Fruit fly (Drosophila melanogaster): ENCODE data around the gene CG17770.

CG17770 gene

dm6 chr3R:25851224-25851682, 39.5 kb downstream of the CG17770 start, which contains the start of the genes CG14545 and CG5886 (continued):
- TF ChIP-seq zfh1 (GFP tag; IDR thresholded peaks at IDR 0.05) (0 out of 3 replicates have a peak, but pooled peaks have one; percentile 23), gt (GFP tag; IDR thresholded peaks at IDR 0.05) (no peak), Hey (tag; optimal IDR thresholded peaks at IDR 0.05) (no peak), Elba2 (GFP tag; optimal IDR thresholded peaks at IDR 0.05) (peak; percentile 94), CG2120 (GFP tag; optimal IDR thresholded peaks at IDR 0.05) (peak; percentile 37), D19B (GFP tag; optimal IDR thresholded peaks at IDR 0.05) (no peak), Dp (GFP tag; optimal IDR thresholded peaks at IDR 0.05) (peak; percentile 80), ind (GFP tag; optimal IDR thresholded peaks at IDR 0.05) (no peak), dpn (GFP tag; optimal IDR thresholded peaks at IDR 0.05) (peak in 1 of 2 experiments; percentile 4), ewg (GFP tag; optimal IDR thresholded peaks at IDR 0.05) (no peak), YL-1 (GFP tag; optimal IDR thresholded peaks at IDR 0.05) (peak; percentile 19), nerfin-2 (GFP tag; IDR thresholded peaks at IDR 0.05; ENCODE audit: partially characterized antibody) (no peak), CG9437 (GFP tag; optimal IDR thresholded peaks at IDR 0.05) (no peak), Opbp (GFP tag; IDR thresholded peaks at IDR 0.05; ENCODE audit: partially characterized antibody) (no peak), pho (GFP tag; optimal IDR thresholded peaks at IDR 0.05) (peak; percentile 24), Gsc (GFP tag; IDR thresholded peaks at IDR 0.05) (no peak), CG7928 (GFP tag; optimal IDR thresholded peaks at IDR 0.05) (peak; percentile 88), stwl (tag; optimal IDR thresholded peaks at IDR 0.05) (peak; percentile 89), knrl (GFP tag; IDR thresholded peaks at IDR 0.05; ENCODE audit: partially characterized antibody) (peak; percentile 34; the same call in 1 of the 3 replicates), Blimp-1 (GFP tag; optimal IDR thresholded peaks at IDR 0.05) (no peak), rib (GFP tag; IDR thresholded peaks at IDR 0.05) (no peak), CG17186 (GFP tag; optimal IDR thresholded peaks at IDR 0.05) (peak; percentile 100), lmd (GFP tag; IDR thresholded peaks at IDR 0.05) (no peak), NC2β (GFP tag; optimal IDR thresholded peaks at IDR 0.05) (no peak), CG7556 (GFP tag; optimal IDR thresholded peaks at IDR 0.05) (no peak), CG30403 (GFP tag; optimal IDR thresholded peaks at IDR 0.05) (peak; percentile 23), CG10979 (tag; optimal IDR thresholded peaks at IDR 0.05) (no peak), CG11504 (tag; optimal IDR thresholded peaks at IDR 0.05) (peak; percentile 10), CG2116 (GFP tag; optimal IDR thresholded peaks at IDR 0.05) (peak; percentile 37), CG2712 (tag; optimal IDR thresholded peaks at IDR 0.05) (no peak), E2f2 (GFP tag; IDR thresholded peaks at IDR 0.05) (peak; percentile 87), Lhr (GFP tag; optimal IDR thresholded peaks at IDR 0.05) (peak; percentile 74), CG8359 (GFP tag; optimal IDR thresholded peaks at IDR 0.05; ENCODE audit: borderline replicate concordance) (no peak), CTCF (GFP tag; optimal IDR thresholded peaks at IDR 0.05) (peak; percentile 93), Myb (GFP tag; optimal IDR thresholded peaks at IDR 0.05) (peak; percentile 53), CG1529 (GFP tag; optimal IDR thresholded peaks at IDR 0.05) (no peak), CG10267 (tag; optimal IDR thresholded peaks at IDR 0.05) (peak; percentile 47), CG4360 (GFP tag; IDR thresholded peaks at IDR 0.05) (peak; percentile 84), BEAF-32 (GFP tag; optimal IDR thresholded peaks at IDR 0.05) (peak; percentile 34), esg (GFP tag; conservative IDR thresholded peaks at IDR 0.05) (no peak), ase (GFP tag; IDR thresholded peaks at IDR 0.05) (no peak), CG1647 (GFP tag; optimal IDR thresholded peaks at IDR 0.05) (no peak), Rx (GFP tag; IDR thresholded peaks at IDR 0.05) (peak; percentile 26; the same call in 1 of the 2 replicates), Med (GFP tag) (peak; percentile 63), hkb (optimal IDR thresholded peaks at IDR 0.05) (peak; percentile 93), hkb (GFP tag; IDR thresholded peaks at IDR 0.05) (no peak), cas (GFP tag; IDR thresholded peaks at IDR 0.05) (no peak), Dad (GFP tag; optimal IDR thresholded peaks at IDR 0.05) (no peak)

All from whole organism, embryonic.